Fruit fly (Drosophila melanogaster) whole organism, prepupa: ENCODE data around the gene fit.

Experiments
- CG11762 ChIP-seq: fragments of 200-800 bp; sonication (Bioruptor generic); optimal IDR thresholded peaks from 3 replicates; lab custom pipeline; 2016; ENCODE audit warnings: missing biosample characterization, missing genetic modification characterization; ENCODE audit not compliant: insufficient read depth
- CG11902 ChIP-seq: fragments of 200-800 bp; sonication (Bioruptor generic); optimal IDR thresholded peaks from 3 replicates; lab custom pipeline; 2016; ENCODE audit warnings: missing biosample characterization, missing genetic modification characterization
- CG16779 ChIP-seq: fragments of 200-800 bp; sonication (Bioruptor generic); optimal IDR thresholded peaks from 3 replicates; lab custom pipeline; 2017; ENCODE audit warnings: missing biosample characterization, mild to moderate bottlenecking, missing genetic modification characterization
- CG8119 ChIP-seq: fragments of 200-800 bp; sonication (Bioruptor generic); IDR thresholded peaks from 3 replicates; pipeline ENCODE4 v1.3.6; 2022; ENCODE audit warnings: missing biosample characterization, missing genetic modification characterization
- CG8319 ChIP-seq: fragments of 200-800 bp; sonication (Bioruptor generic); optimal IDR thresholded peaks from 3 replicates; lab custom pipeline; 2016; ENCODE audit warnings: missing biosample characterization, missing genetic modification characterization
- CG9139 ChIP-seq: fragments of 200-800 bp; sonication (Bioruptor generic); optimal IDR thresholded peaks from 3 replicates; lab custom pipeline; 2017; ENCODE audit warnings: missing biosample characterization, mild to moderate bottlenecking, missing genetic modification characterization
- Ets96B ChIP-seq: fragments of 200-800 bp; optimal IDR thresholded peaks from 2 replicates; lab custom pipeline; 2019; ENCODE audit warnings: missing biosample characterization, mild to moderate bottlenecking, missing genetic modification characterization, moderate library complexity
- Gug ChIP-seq: fragments of 200-800 bp; sonication (Bioruptor generic); IDR thresholded peaks from 2 replicates; pipeline ENCODE4 v1.3.6; 2022; ENCODE audit warnings: missing biosample characterization, missing genetic modification characterization
- Lpt ChIP-seq: fragments of 200-800 bp; sonication (Bioruptor generic); optimal IDR thresholded peaks from 3 replicates; lab custom pipeline; 2016; ENCODE audit warnings: missing biosample characterization, missing genetic modification characterization
- Sox15 ChIP-seq: fragments of 200-800 bp; sonication (Bioruptor generic); optimal IDR thresholded peaks from 3 replicates; lab custom pipeline; 2016; ENCODE audit warnings: missing biosample characterization, missing genetic modification characterization
- net ChIP-seq: fragments of 200-800 bp; sonication (Bioruptor generic); optimal IDR thresholded peaks from 3 replicates; lab custom pipeline; 2016; ENCODE audit warnings: missing biosample characterization, missing genetic modification characterization
- vri ChIP-seq: fragments of 200-800 bp; sonication (Bioruptor generic); optimal IDR thresholded peaks from 3 replicates; lab custom pipeline; 2016; ENCODE audit warnings: missing biosample characterization, mild to moderate bottlenecking, missing genetic modification characterization

dm6 chr3R:21864484-21864883 is 19.8 kb downstream of the fit start:
- TF ChIP-seq net (GFP tag; lab: Kevin White, UChicago) (no peak), CG16779 (tag; lab: Kevin White, UChicago) (no peak), CG11762 (GFP tag; lab: Kevin White, UChicago) (no peak), Gug (GFP tag; lab: Robert Waterston, UW) (no peak), CG9139 (no peak), vri (GFP tag; lab: Kevin White, UChicago) (no peak), CG11902 (GFP tag; lab: Kevin White, UChicago) (no peak), CG8119 (GFP tag; lab: Robert Waterston, UW) (no peak), Sox15 (GFP tag; lab: Kevin White, UChicago) (no peak), CG8319 (GFP tag; lab: Kevin White, UChicago) (no peak), Ets96B (tag; lab: Kevin White, UChicago) (no peak), Lpt (GFP tag; lab: Kevin White, UChicago) (no peak)
